Fruit fly (Drosophila melanogaster) whole organism, pupa: ENCODE data around the gene ect.

Source experiments
- CG10348 ChIP-seq: fragments of 200-800 bp; sonication (Bioruptor generic); IDR thresholded peaks from 2 replicates; pipeline ENCODE4 v1.3.6; 2022; ENCODE audit warnings: missing biosample characterization, missing genetic modification characterization
- CG12605 ChIP-seq: fragments of 200-800 bp; sonication (Bioruptor generic); IDR thresholded peaks from 2 replicates; pipeline ENCODE4 v1.3.6; 2022; ENCODE audit warnings: missing biosample characterization, missing genetic modification characterization
- CG13204 ChIP-seq: fragments of 200-800 bp; sonication (Bioruptor generic); optimal IDR thresholded peaks from 2 replicates; lab custom pipeline; 2018; ENCODE audit warnings: missing biosample characterization, mild to moderate bottlenecking, missing genetic modification characterization, moderate library complexity
- CG14655 ChIP-seq: fragments of 200-800 bp; sonication (Bioruptor generic); optimal IDR thresholded peaks from 3 replicates; lab custom pipeline; 2017; ENCODE audit warnings: mild to moderate bottlenecking, missing biosample characterization, missing genetic modification reagents, missing genetic modification characterization
- CG15710 ChIP-seq: fragments of 200-800 bp; sonication (Bioruptor generic); optimal IDR thresholded peaks from 2 replicates; lab custom pipeline; 2018; ENCODE audit warnings: missing biosample characterization, mild to moderate bottlenecking, missing genetic modification characterization, moderate library complexity
- CG17806 ChIP-seq: fragments of 200-800 bp; sonication (Bioruptor generic); optimal IDR thresholded peaks from 2 replicates; lab custom pipeline; 2018; ENCODE audit warnings: missing biosample characterization, mild to moderate bottlenecking, missing genetic modification characterization, moderate library complexity
- CG32121 ChIP-seq: fragments of 200-800 bp; sonication (Bioruptor generic); IDR thresholded peaks from 2 replicates; pipeline ENCODE4 v1.3.6; 2022; ENCODE audit warnings: missing biosample characterization, missing genetic modification characterization
- CG34367 ChIP-seq: fragments of 200-800 bp; sonication (Bioruptor generic); optimal IDR thresholded peaks from 2 replicates; lab custom pipeline; 2018; ENCODE audit warnings: missing biosample characterization, mild to moderate bottlenecking, missing genetic modification characterization
- CG4496 ChIP-seq: fragments of 200-800 bp; sonication (Bioruptor generic); IDR thresholded peaks from 3 replicates; pipeline ENCODE4 v1.3.6; 2022; ENCODE audit warnings: missing biosample characterization, missing genetic modification characterization
- CG8159 ChIP-seq: fragments of 200-800 bp; sonication (Bioruptor generic); optimal IDR thresholded peaks from 3 replicates; lab custom pipeline; 2018; ENCODE audit warnings: missing biosample characterization, mild to moderate bottlenecking, missing genetic modification characterization, moderate library complexity
- CG8301 ChIP-seq: fragments of 200-800 bp; sonication (Bioruptor generic); optimal IDR thresholded peaks from 2 replicates; lab custom pipeline; 2018; ENCODE audit warnings: missing biosample characterization, mild to moderate bottlenecking, missing genetic modification characterization
- CG9948 ChIP-seq: fragments of 200-800 bp; sonication (Bioruptor generic); optimal IDR thresholded peaks from 2 replicates; lab custom pipeline; 2018; ENCODE audit warnings: missing biosample characterization, mild to moderate bottlenecking, missing genetic modification characterization, moderate library complexity
- D1 ChIP-seq: fragments of 200-800 bp; sonication (Bioruptor generic); optimal IDR thresholded peaks from 2 replicates; lab custom pipeline; 2018; ENCODE audit warnings: missing biosample characterization, mild to moderate bottlenecking, missing genetic modification characterization, moderate library complexity
- EcR ChIP-seq: fragments of 200-800 bp; sonication (Bioruptor generic); optimal IDR thresholded peaks from 3 replicates; lab custom pipeline; 2019; ENCODE audit warnings: missing biosample characterization, missing genetic modification characterization, mild to moderate bottlenecking, moderate library complexity, missing genetic modification reagents
- Ets98B ChIP-seq: fragments of 200-800 bp; sonication (Bioruptor generic); IDR thresholded peaks from 2 replicates; pipeline ENCODE4 v1.3.6; 2022; ENCODE audit warnings: missing biosample characterization, missing genetic modification characterization
- Pif1A ChIP-seq: fragments of 200-800 bp; sonication (Bioruptor generic); optimal IDR thresholded peaks from 3 replicates; lab custom pipeline; 2016; ENCODE audit warnings: missing biosample characterization, missing genetic modification characterization
- Pif1B ChIP-seq: fragments of 200-800 bp; sonication (Bioruptor generic); optimal IDR thresholded peaks from 3 replicates; lab custom pipeline; 2016; ENCODE audit warnings: missing biosample characterization, missing genetic modification characterization
- Snoo ChIP-seq: fragments of 200-800 bp; sonication (Bioruptor generic); optimal IDR thresholded peaks from 3 replicates; lab custom pipeline; 2017; ENCODE audit warnings: missing biosample characterization, mild to moderate bottlenecking, missing genetic modification characterization, inconsistent platforms
- fd96Ca ChIP-seq: fragments of 200-800 bp; sonication (Bioruptor generic); IDR thresholded peaks from 3 replicates; pipeline ENCODE4 v1.3.6; 2022; ENCODE audit warnings: missing biosample characterization, missing genetic modification characterization
- gl ChIP-seq: fragments of 200-800 bp; sonication (Bioruptor generic); optimal IDR thresholded peaks from 2 replicates; lab custom pipeline; 2018; ENCODE audit warnings: missing biosample characterization, mild to moderate bottlenecking, missing genetic modification characterization
- rn ChIP-seq: fragments of 200-800 bp; sonication (Bioruptor generic); IDR thresholded peaks from 2 replicates; pipeline ENCODE4 v1.3.6; 2022; ENCODE audit warnings: missing biosample characterization, missing genetic modification characterization

The ect gene

DNA sequence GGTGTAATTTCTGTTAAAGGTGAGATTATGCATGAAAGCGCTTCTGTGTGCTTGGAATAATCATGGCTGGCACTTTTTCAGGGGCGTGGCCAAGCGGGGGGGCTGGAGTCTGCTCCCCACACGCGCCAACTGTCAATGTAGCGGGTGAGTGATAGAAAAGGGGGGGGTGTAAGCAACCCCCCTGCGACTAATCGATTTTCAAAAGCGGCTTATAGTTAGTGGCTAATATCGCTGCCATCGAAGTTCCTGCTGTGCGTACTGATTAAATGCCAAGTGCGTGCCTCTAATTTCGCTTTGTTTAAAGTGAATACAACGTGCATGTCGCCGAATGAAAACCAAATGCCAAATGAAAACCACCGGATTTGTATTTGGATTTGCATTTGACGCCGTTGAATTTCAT is 3.0 kb upstream of the ect start:
- TF ChIP-seq gl (tag; lab: Kevin White, UChicago): no peak
- TF ChIP-seq D1 (tag; lab: Kevin White, UChicago): no peak
- TF ChIP-seq CG14655 (GFP tag; lab: Kevin White, UChicago): no peak
- no peak for TF ChIP-seq CG8301 (tag; lab: Kevin White, UChicago)

DNA sequence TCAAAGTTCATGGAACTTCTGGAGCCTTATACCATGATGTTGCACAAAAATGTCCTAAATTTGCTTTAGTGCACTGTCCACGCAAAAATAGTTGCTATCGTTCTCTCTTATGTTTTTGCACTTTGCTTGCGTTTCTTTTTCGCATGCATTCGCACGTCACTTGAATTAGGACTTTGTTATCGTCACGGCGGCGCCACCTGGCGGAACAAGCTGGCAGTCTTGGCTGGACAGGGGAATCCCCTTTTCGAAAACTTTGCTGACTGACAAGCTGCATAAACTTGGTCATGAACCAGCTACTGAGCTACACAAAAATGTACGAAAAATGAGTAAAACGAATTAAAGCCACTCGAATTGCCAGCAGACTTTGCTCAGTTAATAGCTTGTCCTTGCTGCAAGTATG is 2.0 kb downstream of the ect start:
- TF ChIP-seq CG8159 (tag; lab: Kevin White, UChicago) (no peak), rn (no peak), fd96Ca (GFP tag; lab: Robert Waterston, UW) (no peak), Ets98B (no peak), CG8301 (tag; lab: Kevin White, UChicago) (no peak), CG34367 (tag; lab: Kevin White, UChicago) (no peak), CG4496 (no peak), CG15710 (tag; lab: Kevin White, UChicago) (no peak), CG10348 (GFP tag; lab: Robert Waterston, UW) (no peak), D1 (tag; lab: Kevin White, UChicago) (no peak), Pif1B (GFP tag; lab: Kevin White, UChicago) (no peak), CG9948 (tag; lab: Kevin White, UChicago) (no peak), EcR (GFP tag; lab: Kevin White, UChicago) (no peak), gl (tag; lab: Kevin White, UChicago) (no peak), CG13204 (GFP tag; lab: Kevin White, UChicago) (no peak), CG32121 (GFP tag; lab: Robert Waterston, UW) (no peak), CG17806 (no peak), Pif1A (GFP tag; lab: Kevin White, UChicago) (no peak), Snoo (no peak)
- TF ChIP-seq, all 21 proteins: peak for 0

dm6 chr3L:10198571-10198970 is 3.1 kb downstream of the ect start:
- TF ChIP-seq CG12605 (GFP tag; lab: Robert Waterston, UW) (no peak), CG32121 (GFP tag; lab: Robert Waterston, UW) (0 out of 2 replicates have a peak, but pooled peaks have one; percentile 10), CG4496 (peak; percentile 53; the same call in 2 of the 3 replicates), CG15710 (tag; lab: Kevin White, UChicago) (peak; percentile 33), CG8159 (tag; lab: Kevin White, UChicago) (peak; percentile 23), CG17806 (peak; percentile 21), Pif1A (GFP tag; lab: Kevin White, UChicago) (peak; percentile 27), CG8301 (tag; lab: Kevin White, UChicago) (peak; percentile 55), gl (tag; lab: Kevin White, UChicago) (no peak), D1 (tag; lab: Kevin White, UChicago) (no peak), CG13204 (GFP tag; lab: Kevin White, UChicago) (no peak), CG34367 (tag; lab: Kevin White, UChicago) (peak; percentile 23), Ets98B (peak; percentile 33; the same call in 1 of the 2 replicates), CG9948 (tag; lab: Kevin White, UChicago) (peak; percentile 41), CG14655 (GFP tag; lab: Kevin White, UChicago) (peak; percentile 54), CG10348 (GFP tag; lab: Robert Waterston, UW) (no peak), fd96Ca (GFP tag; lab: Robert Waterston, UW) (no peak), Pif1B (GFP tag; lab: Kevin White, UChicago) (no peak), Snoo (no peak), rn (no peak), EcR (GFP tag; lab: Kevin White, UChicago) (no peak)

DNA sequence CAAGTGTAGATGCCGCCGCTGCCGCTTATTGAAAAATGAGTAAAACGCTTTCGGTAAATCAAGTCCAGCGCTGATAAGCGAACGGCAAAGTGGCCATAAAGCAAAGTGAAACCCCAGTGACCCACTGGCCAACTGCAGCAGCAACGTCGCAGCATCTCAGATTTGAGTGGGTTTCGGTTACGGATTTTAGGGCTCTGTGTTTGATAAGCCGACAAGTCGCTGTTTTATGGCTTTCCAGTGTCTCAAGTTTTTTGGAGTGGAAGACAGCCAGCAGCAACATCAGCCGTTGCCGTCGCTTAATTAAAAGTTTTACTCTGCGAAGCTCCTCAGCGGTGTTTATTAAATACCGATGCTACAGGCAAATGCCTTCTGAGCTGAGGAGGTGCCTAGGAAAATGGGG is 4.3 kb downstream of the ect start:
- TF ChIP-seq CG10348 (GFP tag; lab: Robert Waterston, UW) (no peak), Snoo (no peak), CG8159 (tag; lab: Kevin White, UChicago) (no peak), Ets98B (no peak), CG4496 (no peak), D1 (tag; lab: Kevin White, UChicago) (no peak), CG13204 (GFP tag; lab: Kevin White, UChicago) (no peak), Pif1A (GFP tag; lab: Kevin White, UChicago) (no peak), gl (tag; lab: Kevin White, UChicago) (no peak)
- TF ChIP-seq, all 21 proteins: peak for 0

DNA sequence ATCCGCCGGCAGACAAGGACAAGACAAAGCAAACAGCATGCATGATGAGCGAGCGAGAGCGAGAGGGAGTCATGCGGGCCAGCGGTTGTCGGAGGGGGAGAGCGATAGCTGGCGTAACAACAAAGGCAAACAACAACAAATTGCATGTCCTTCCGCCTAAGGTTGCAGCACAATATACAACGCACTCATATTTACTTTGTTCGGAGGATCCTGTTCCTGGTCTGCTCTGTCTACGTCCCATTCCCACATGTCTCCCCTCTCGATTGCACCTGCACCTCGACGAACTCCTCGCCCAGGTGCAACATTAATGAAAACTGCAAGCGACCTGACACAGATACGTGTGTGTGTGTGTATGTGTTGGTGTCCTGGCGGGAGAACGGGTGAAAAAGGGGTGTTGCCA is 12.5 kb downstream of the ect start:
- TF ChIP-seq CG15710 (tag; lab: Kevin White, UChicago): no peak
- no peak for TF ChIP-seq Pif1B (GFP tag; lab: Kevin White, UChicago)
- no peak for TF ChIP-seq EcR (GFP tag; lab: Kevin White, UChicago)
- no peak for TF ChIP-seq fd96Ca (GFP tag; lab: Robert Waterston, UW)
- no peak for TF ChIP-seq Pif1A (GFP tag; lab: Kevin White, UChicago)
- TF ChIP-seq CG34367 (tag; lab: Kevin White, UChicago): no peak
- TF ChIP-seq Snoo: no peak
- TF ChIP-seq CG14655 (GFP tag; lab: Kevin White, UChicago): no peak
- no peak for TF ChIP-seq CG8301 (tag; lab: Kevin White, UChicago)
- no peak for TF ChIP-seq CG10348 (GFP tag; lab: Robert Waterston, UW)
- no peak for TF ChIP-seq CG17806
- no peak for TF ChIP-seq CG32121 (GFP tag; lab: Robert Waterston, UW)
- TF ChIP-seq D1 (tag; lab: Kevin White, UChicago): no peak

DNA sequence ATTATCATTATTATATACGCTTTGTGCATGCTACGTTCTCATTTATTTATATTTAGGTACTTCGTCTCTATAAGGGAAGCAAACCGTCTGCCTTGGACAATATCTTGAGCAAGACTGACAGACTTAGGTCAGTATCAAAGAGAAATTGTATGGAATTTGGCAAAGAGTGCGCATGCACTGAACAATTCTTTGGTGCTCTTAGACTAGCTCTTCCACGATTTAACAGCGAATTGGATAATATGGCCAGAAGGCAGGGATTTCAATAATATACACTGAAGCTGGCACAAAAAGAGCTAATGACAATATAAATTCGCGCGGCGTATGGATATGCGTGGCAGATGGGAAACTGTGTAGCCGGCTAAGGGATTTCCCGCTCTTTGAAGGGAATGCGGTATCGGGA is 14.7 kb downstream of the ect start:
- TF ChIP-seq EcR (GFP tag; lab: Kevin White, UChicago): no peak
- TF ChIP-seq CG15710 (tag; lab: Kevin White, UChicago): no peak
- no peak for TF ChIP-seq CG17806
- TF ChIP-seq Pif1A (GFP tag; lab: Kevin White, UChicago): no peak
- TF ChIP-seq CG13204 (GFP tag; lab: Kevin White, UChicago): no peak
- TF ChIP-seq CG8159 (tag; lab: Kevin White, UChicago): no peak
- TF ChIP-seq CG4496: 0 out of 3 replicates have a peak, but pooled peaks have one; percentile 32
- TF ChIP-seq CG34367 (tag; lab: Kevin White, UChicago): no peak
